Fruit fly (Drosophila melanogaster) whole organism, adult: ENCODE results near the gene vanin-like.

Experiments used
- CG14711 ChIP-seq: fragments of 200-800 bp; sonication (Bioruptor generic); optimal IDR thresholded peaks from 2 replicates; lab custom pipeline; 2018; ENCODE audit warnings: missing biosample characterization, mild to moderate bottlenecking, missing genetic modification characterization, moderate library complexity
- Mnt ChIP-seq: fragments of 200-800 bp; sonication (Bioruptor generic); optimal IDR thresholded peaks from 2 replicates; lab custom pipeline; 2016; ENCODE audit warnings: missing biosample characterization, mild to moderate bottlenecking, missing genetic modification characterization

DNA sequence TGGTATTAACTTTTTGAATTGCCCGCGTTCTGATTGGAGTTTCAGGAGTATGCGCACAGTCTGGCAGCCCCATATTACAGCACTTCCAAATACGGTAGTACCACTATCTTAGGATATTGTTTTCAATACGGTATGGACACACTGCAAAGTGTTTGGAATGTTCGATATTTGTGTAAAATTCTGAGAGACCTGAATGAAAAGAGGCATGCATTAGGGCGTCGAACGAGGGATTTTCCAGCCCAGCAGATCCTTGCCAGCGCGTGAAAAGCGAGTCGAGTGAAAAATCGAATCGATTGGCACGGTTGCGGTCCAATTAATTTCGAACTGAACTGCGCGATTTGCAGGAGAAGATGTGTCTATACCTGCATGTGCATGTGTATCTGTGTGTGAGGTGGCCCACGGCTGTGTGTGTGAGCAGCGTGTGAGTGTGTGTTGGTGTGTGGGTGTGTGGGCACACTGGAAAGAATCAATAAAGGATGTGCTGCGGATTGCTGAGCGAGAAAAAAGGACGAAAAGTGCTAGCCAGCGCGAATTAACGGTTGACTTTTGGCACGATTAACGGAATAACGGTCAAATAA lies 23.2 kb upstream of the vanin-like start, which contains the start of gene dtn:
- TF ChIP-seq CG14711 (tag; lab: Kevin White, UChicago) (no peak), Mnt (peak; percentile 18)
